Worm (Caenorhabditis elegans): ENCODE results near the gene Y37H2A.11.

The Y37H2A.11 gene

ce11 chrV:18123639-18124038 lies 17.6 kb upstream of the Y37H2A.11 start, which contains the start of gene fbxa-107:
TSS of gene fbxa-107 (plus strand) at chrV:18123939.
- TF ChIP-seq mab-5 (tag; optimal IDR thresholded peaks at IDR 0.05): no peak
- TF ChIP-seq elt-1 (tag; optimal IDR thresholded peaks at IDR 0.05; ENCODE audit: borderline replicate concordance, insufficient read depth): no peak
- no peak for TF ChIP-seq elt-3 (tag; optimal IDR thresholded peaks at IDR 0.05)
- TF ChIP-seq hlh-1 (tag; optimal IDR thresholded peaks at IDR 0.05): no peak
- TF ChIP-seq flh-1 (GFP tag; optimal IDR thresholded peaks at IDR 0.05): no peak
- TF ChIP-seq nhr-2 (tag; optimal IDR thresholded peaks at IDR 0.05): no peak
- no peak for TF ChIP-seq mep-1 (tag; optimal IDR thresholded peaks at IDR 0.05)
- no peak for TF ChIP-seq nhr-12 (tag; optimal IDR thresholded peaks at IDR 0.05)
- TF ChIP-seq bed-3 (GFP tag; optimal IDR thresholded peaks at IDR 0.05): no peak
- TF ChIP-seq unc-120 (tag; optimal IDR thresholded peaks at IDR 0.05; ENCODE audit: poor library complexity, severe bottlenecking): no peak
- no peak for TF ChIP-seq nhr-237 (tag; optimal IDR thresholded peaks at IDR 0.05)
- no peak for TF ChIP-seq sptf-1 (tag; optimal IDR thresholded peaks at IDR 0.05)
- no peak for TF ChIP-seq unc-62 (GFP tag; optimal IDR thresholded peaks at IDR 0.05)
- TF ChIP-seq sem-2 (GFP tag; optimal IDR thresholded peaks at IDR 0.05): no peak
- TF ChIP-seq lin-32 (GFP tag; optimal IDR thresholded peaks at IDR 0.05): no peak
- no peak for TF ChIP-seq tbx-8 (GFP tag; optimal IDR thresholded peaks at IDR 0.05)
- no peak for TF ChIP-seq ceh-43 (GFP tag; optimal IDR thresholded peaks at IDR 0.05)
- no peak for TF ChIP-seq nhr-76 (tag; optimal IDR thresholded peaks at IDR 0.05)
- no peak for TF ChIP-seq pha-4 (tag; optimal IDR thresholded peaks at IDR 0.05)

ce11 chrV:18125075-18125474 lies 16.2 kb upstream of the Y37H2A.11 start, which contains the start of gene fbxa-210:
TSS of gene fbxa-210 (plus strand) at chrV:18125375.
- no peak for TF ChIP-seq ceh-43 (GFP tag; optimal IDR thresholded peaks at IDR 0.05)
- TF ChIP-seq unc-62 (GFP tag; optimal IDR thresholded peaks at IDR 0.05): no peak
- TF ChIP-seq mep-1 (tag; optimal IDR thresholded peaks at IDR 0.05): no peak
- no peak for TF ChIP-seq sptf-1 (tag; optimal IDR thresholded peaks at IDR 0.05)
- TF ChIP-seq elt-1 (tag; optimal IDR thresholded peaks at IDR 0.05; ENCODE audit: borderline replicate concordance, insufficient read depth): no peak
- TF ChIP-seq flh-1 (GFP tag; optimal IDR thresholded peaks at IDR 0.05): no peak
- no peak for TF ChIP-seq bed-3 (GFP tag; optimal IDR thresholded peaks at IDR 0.05)
- TF ChIP-seq M03D4.4 (tag; optimal IDR thresholded peaks at IDR 0.05): no peak
- no peak for TF ChIP-seq lin-32 (GFP tag; optimal IDR thresholded peaks at IDR 0.05)
- TF ChIP-seq unc-39 (tag; optimal IDR thresholded peaks at IDR 0.05): no peak
- TF ChIP-seq nhr-2 (tag; optimal IDR thresholded peaks at IDR 0.05): no peak

DNA sequence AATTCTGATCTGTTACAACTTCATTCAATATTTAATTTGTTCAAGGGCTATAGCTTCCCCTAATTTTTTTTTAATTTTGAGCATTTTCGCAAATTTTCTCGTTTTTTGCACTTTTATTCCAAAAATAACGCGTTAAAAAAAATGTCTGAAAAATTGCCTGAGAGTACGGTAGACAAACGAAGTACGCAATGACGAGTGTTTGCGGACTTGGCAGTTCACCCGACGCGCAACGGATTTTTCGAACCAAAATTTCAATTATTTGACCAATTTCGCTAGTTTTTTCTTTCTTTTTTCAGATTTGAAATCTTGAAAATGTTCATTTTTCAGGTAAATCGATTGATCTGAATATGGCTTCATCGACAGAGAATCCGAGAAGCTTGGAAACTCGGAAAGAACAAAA lies 14.1 kb upstream of the Y37H2A.11 start, which contains the start of gene fbxa-211:
TSS of gene fbxa-211 (plus strand) at position 328 of the 400 bp plus-strand sequence.
- TF ChIP-seq ceh-83 (GFP tag; optimal IDR thresholded peaks at IDR 0.05): no peak
- TF ChIP-seq ham-2 (GFP tag; optimal IDR thresholded peaks at IDR 0.05): no peak
- TF ChIP-seq flh-1 (GFP tag; optimal IDR thresholded peaks at IDR 0.05): no peak
- no peak for TF ChIP-seq bed-3 (GFP tag; optimal IDR thresholded peaks at IDR 0.05)
- no peak for TF ChIP-seq nhr-28 (tag; optimal IDR thresholded peaks at IDR 0.05)
- TF ChIP-seq cnd-1 (tag; optimal IDR thresholded peaks at IDR 0.05): no peak
- TF ChIP-seq nhr-12 (tag; optimal IDR thresholded peaks at IDR 0.05): no peak
- TF ChIP-seq elt-3 (tag; optimal IDR thresholded peaks at IDR 0.05): no peak
- no peak for TF ChIP-seq lsy-2 (tag; optimal IDR thresholded peaks at IDR 0.05)
- TF ChIP-seq ces-1 (GFP tag; optimal IDR thresholded peaks at IDR 0.05): no peak
- TF ChIP-seq pha-4 (tag; optimal IDR thresholded peaks at IDR 0.05): no peak
- TF ChIP-seq unc-120 (tag; optimal IDR thresholded peaks at IDR 0.05; ENCODE audit: poor library complexity, severe bottlenecking): no peak
- no peak for TF ChIP-seq unc-62 (GFP tag; optimal IDR thresholded peaks at IDR 0.05)
- no peak for TF ChIP-seq nhr-76 (tag; optimal IDR thresholded peaks at IDR 0.05)
- no peak for TF ChIP-seq tbx-8 (GFP tag; optimal IDR thresholded peaks at IDR 0.05)

DNA sequence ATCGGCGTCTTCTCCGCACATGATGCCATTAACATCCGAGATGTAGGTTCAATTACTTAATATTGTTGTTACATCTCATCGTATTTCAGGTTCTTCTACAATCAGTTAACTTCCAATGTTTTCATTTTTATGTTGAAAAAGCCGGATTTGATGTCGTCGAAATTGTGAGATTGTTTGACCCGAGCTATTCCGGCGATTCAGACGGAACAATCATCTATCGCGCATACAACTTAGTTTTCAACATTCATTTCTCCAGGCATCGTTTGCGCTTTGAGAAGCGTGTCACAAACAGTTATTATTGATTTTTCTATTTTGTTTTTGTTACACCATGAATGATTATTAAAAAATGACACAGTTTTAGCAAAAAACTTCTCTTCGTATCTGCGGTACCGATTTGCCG lies 12.7 kb upstream of the Y37H2A.11 start:
- TF ChIP-seq unc-39 (tag; optimal IDR thresholded peaks at IDR 0.05) (no peak), elt-1 (tag; optimal IDR thresholded peaks at IDR 0.05; ENCODE audit: borderline replicate concordance, insufficient read depth) (no peak), elt-3 (tag; optimal IDR thresholded peaks at IDR 0.05) (no peak), mep-1 (tag; optimal IDR thresholded peaks at IDR 0.05) (no peak), lin-32 (GFP tag; optimal IDR thresholded peaks at IDR 0.05) (no peak), ham-2 (GFP tag; optimal IDR thresholded peaks at IDR 0.05) (no peak), drap-1 (GFP tag; optimal IDR thresholded peaks at IDR 0.05) (no peak), zip-8 (tag; optimal IDR thresholded peaks at IDR 0.05) (no peak), hlh-1 (tag; optimal IDR thresholded peaks at IDR 0.05) (no peak)

ce11 chrV:18131049-18131448 lies 10.2 kb upstream of the Y37H2A.11 start, which contains the start of gene Y37H2A.12:
TSS of gene Y37H2A.12 (minus strand) at chrV:18131129.
- TF ChIP-seq elt-1 (tag; optimal IDR thresholded peaks at IDR 0.05; ENCODE audit: borderline replicate concordance, insufficient read depth): no peak
- TF ChIP-seq nhr-237 (tag; optimal IDR thresholded peaks at IDR 0.05): no peak
- no peak for TF ChIP-seq pha-4 (tag; optimal IDR thresholded peaks at IDR 0.05)
- no peak for TF ChIP-seq lin-13 (tag; optimal IDR thresholded peaks at IDR 0.05)
- TF ChIP-seq nhr-28 (tag; optimal IDR thresholded peaks at IDR 0.05): no peak
- no peak for TF ChIP-seq ham-2 (GFP tag; optimal IDR thresholded peaks at IDR 0.05)
- TF ChIP-seq snpc-4 (tag; optimal IDR thresholded peaks at IDR 0.05): no peak
- TF ChIP-seq bed-3 (GFP tag; optimal IDR thresholded peaks at IDR 0.05): no peak
- TF ChIP-seq sem-2 (GFP tag; optimal IDR thresholded peaks at IDR 0.05): no peak
- TF ChIP-seq unc-120 (tag; optimal IDR thresholded peaks at IDR 0.05; ENCODE audit: poor library complexity, severe bottlenecking): no peak
- no peak for TF ChIP-seq ceh-39 (tag; optimal IDR thresholded peaks at IDR 0.05)
- TF ChIP-seq ces-1 (GFP tag; optimal IDR thresholded peaks at IDR 0.05): no peak
- no peak for TF ChIP-seq lsy-2 (tag; optimal IDR thresholded peaks at IDR 0.05)
- TF ChIP-seq unc-62 (GFP tag; optimal IDR thresholded peaks at IDR 0.05): no peak
- TF ChIP-seq M03D4.4 (tag; optimal IDR thresholded peaks at IDR 0.05): no peak
- TF ChIP-seq cnd-1 (tag; optimal IDR thresholded peaks at IDR 0.05): no peak
- no peak for TF ChIP-seq zip-8 (tag; optimal IDR thresholded peaks at IDR 0.05)
- TF ChIP-seq drap-1 (GFP tag; optimal IDR thresholded peaks at IDR 0.05): no peak
- TF ChIP-seq sptf-1 (tag; optimal IDR thresholded peaks at IDR 0.05): no peak
